Fruit fly (Drosophila melanogaster): ENCODE measurements around the gene Tace.
A peak's percentile ranks its signal among the peaks of the same experiment; 100 is the strongest.

- TF ChIP-seq CG32121 (GFP tag; IDR thresholded peaks at IDR 0.05), result no peak
- no peak for TF ChIP-seq EcR (GFP tag; optimal IDR thresholded peaks at IDR 0.05)
- no peak for TF ChIP-seq CG14655 (GFP tag; optimal IDR thresholded peaks at IDR 0.05)
- TF ChIP-seq CG13204 (GFP tag; optimal IDR thresholded peaks at IDR 0.05), result no peak
- TF ChIP-seq Pif1A (GFP tag; optimal IDR thresholded peaks at IDR 0.05), result no peak
- TF ChIP-seq CG8301 (tag; optimal IDR thresholded peaks at IDR 0.05), result no peak
- no peak for TF ChIP-seq CG10348 (GFP tag; IDR thresholded peaks at IDR 0.05)
- no peak for TF ChIP-seq Pif1B (GFP tag; optimal IDR thresholded peaks at IDR 0.05)
- peak; percentile 43; the same call in 2 of the 3 replicates for TF ChIP-seq CG4496 (GFP tag; IDR thresholded peaks at IDR 0.05)
- TF ChIP-seq CG12605 (GFP tag; IDR thresholded peaks at IDR 0.05), result no peak
- peak; percentile 65 for TF ChIP-seq Snoo (tag; optimal IDR thresholded peaks at IDR 0.05)
- TF ChIP-seq gl (tag; optimal IDR thresholded peaks at IDR 0.05), result no peak
- no peak for TF ChIP-seq CG8159 (tag; optimal IDR thresholded peaks at IDR 0.05)
- no peak for TF ChIP-seq D1 (tag; optimal IDR thresholded peaks at IDR 0.05)
These were observed 42.9 kb downstream of the Tace start, which contains the start of gene Sry-delta for dm6 chr3R:30043139-30043744.

Data from whole organism, pupa.